Worm (Caenorhabditis elegans): Measurements from ENCODE around the gene C25D7.16.

Gene C25D7.16

DNA sequence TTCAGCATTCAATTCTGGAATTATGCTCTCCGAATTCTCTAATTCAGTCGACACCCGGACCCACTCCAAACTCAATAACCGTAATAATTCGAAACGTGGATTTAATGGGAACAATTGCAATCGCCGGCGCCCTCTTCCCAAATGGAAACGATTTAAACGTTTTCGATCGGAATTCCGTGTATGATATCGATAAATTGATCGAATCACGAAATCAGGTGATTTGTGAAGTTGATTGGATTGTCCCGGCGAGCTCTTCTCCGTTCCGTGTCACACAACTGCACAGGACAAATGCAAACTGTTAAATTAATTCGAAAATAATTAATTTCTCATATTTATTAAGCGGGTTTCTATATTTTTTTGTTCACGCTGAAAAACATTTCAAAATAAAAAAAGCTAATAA, at the start of gene C25D7.16:
C25D7.16 (plus strand) TSS at position 301 of the 400 bp plus-strand sequence.
- TF ChIP-seq madf-6 (GFP tag; IDR thresholded peaks at IDR 0.05) (peak; percentile 7; the same call in 1 of the 2 replicates), ceh-100 (GFP tag; IDR thresholded peaks at IDR 0.05) (no peak)

DNA sequence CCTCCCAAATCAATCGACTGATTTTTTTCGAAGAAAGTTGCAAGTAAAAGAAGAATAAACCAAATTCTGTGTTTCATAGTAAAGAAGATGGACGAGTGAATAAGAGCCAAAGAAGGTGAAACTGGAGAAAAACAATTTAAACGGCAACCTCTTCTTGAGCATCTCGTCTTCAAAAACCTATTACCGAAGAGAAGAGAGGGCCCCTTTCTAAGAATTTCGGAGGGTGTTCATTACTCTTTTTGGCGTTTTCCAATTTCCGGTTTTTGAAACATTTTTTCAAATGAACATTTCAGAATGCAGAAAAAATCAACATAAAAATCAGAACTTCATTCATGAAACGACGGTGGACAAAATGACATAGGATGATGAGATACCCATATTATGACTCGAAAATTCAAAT, 44.4 kb upstream of the C25D7.16 start, which contains the start of gene nmr-2:
nmr-2 (minus strand) TSS at position 101 of the 400 bp plus-strand sequence.
- TF ChIP-seq pbrm-1 (GFP tag; IDR thresholded peaks at IDR 0.05): no peak
- no peak for TF ChIP-seq F33H1.4 (GFP tag; IDR thresholded peaks at IDR 0.05)
- no peak for TF ChIP-seq zfh-2 (GFP tag; conservative IDR thresholded peaks at IDR 0.05)
- TF ChIP-seq ets-4 (GFP tag; optimal IDR thresholded peaks at IDR 0.05): no peak
- no peak for TF ChIP-seq rpc-1 (optimal IDR thresholded peaks at IDR 0.05)
- TF ChIP-seq rpc-1 (tag; optimal IDR thresholded peaks at IDR 0.05): no peak

ce11 chrV:15012542-15013301, 43.3 kb upstream of the C25D7.16 start:
- TF ChIP-seq egl-44 (GFP tag; IDR thresholded peaks at IDR 0.05) (no peak), madf-6 (GFP tag; IDR thresholded peaks at IDR 0.05) (0 out of 2 replicates have a peak, but pooled peaks have one; percentile 34), zim-3 (tag; optimal IDR thresholded peaks at IDR 0.05) (no peak), egl-18 (GFP tag; IDR thresholded peaks at IDR 0.05) (no peak), T26A5.8 (tag; optimal IDR thresholded peaks at IDR 0.05) (no peak), lin-35 (GFP tag; optimal IDR thresholded peaks at IDR 0.05) (no peak), F55B11.4 (tag; optimal IDR thresholded peaks at IDR 0.05; ENCODE audit: borderline replicate concordance, insufficient read depth) (no peak), die-1 (tag; optimal IDR thresholded peaks at IDR 0.05) (no peak), tbp1 (GFP tag; optimal IDR thresholded peaks at IDR 0.05) (peak; percentile 88), sptf-2 (GFP tag; optimal IDR thresholded peaks at IDR 0.05) (no peak), egrh-3 (GFP tag; IDR thresholded peaks at IDR 0.05) (no peak), cebp-1 (GFP tag; IDR thresholded peaks at IDR 0.05) (no peak), cebp-1 (tag; optimal IDR thresholded peaks at IDR 0.05) (peak; percentile 13), let-607 (tag; optimal IDR thresholded peaks at IDR 0.05) (no peak), nhr-179 (tag; optimal IDR thresholded peaks at IDR 0.05) (no peak), attf-5 (GFP tag; optimal IDR thresholded peaks at IDR 0.05) (no peak), fkh-3 (tag; optimal IDR thresholded peaks at IDR 0.05) (no peak), ztf-25 (GFP tag; IDR thresholded peaks at IDR 0.05) (no peak), hlh-12 (tag; optimal IDR thresholded peaks at IDR 0.05) (no peak), chd-7 (tag; optimal IDR thresholded peaks at IDR 0.05) (no peak), ama-1 (optimal IDR thresholded peaks at IDR 0.05) (no peak), ama-1 (GFP tag; optimal IDR thresholded peaks at IDR 0.05) (no peak), gei-17 (GFP tag; optimal IDR thresholded peaks at IDR 0.05) (no peak), D2030.7 (GFP tag; IDR thresholded peaks at IDR 0.05) (no peak), F57A8.1 (GFP tag; optimal IDR thresholded peaks at IDR 0.05) (no peak), ztf-28 (GFP tag; IDR thresholded peaks at IDR 0.05) (no peak), hsf-1 (GFP tag; IDR thresholded peaks at IDR 0.05) (no peak), lsy-27 (tag; optimal IDR thresholded peaks at IDR 0.05; ENCODE audit: borderline replicate concordance, insufficient read depth) (no peak), F49E8.2 (tag; optimal IDR thresholded peaks at IDR 0.05; ENCODE audit: insufficient read depth) (no peak), Y53F4B.3 (GFP tag; IDR thresholded peaks at IDR 0.05) (0 out of 2 replicates have a peak, but pooled peaks have one; percentile 40), efl-1 (GFP tag; optimal IDR thresholded peaks at IDR 0.05) (no peak), B0019.2 (GFP tag; conservative IDR thresholded peaks at IDR 0.05) (0 out of 2 replicates have a peak, but pooled peaks have one; percentile 6), B0261.1 (tag; optimal IDR thresholded peaks at IDR 0.05) (peak; percentile 76), atf-7 (tag; optimal IDR thresholded peaks at IDR 0.05) (no peak), snpc-1.3 (tag; optimal IDR thresholded peaks at IDR 0.05; ENCODE audit: insufficient read depth) (no peak), attf-6 (GFP tag; IDR thresholded peaks at IDR 0.05) (no peak), Y95B8A.8 (GFP tag; IDR thresholded peaks at IDR 0.05) (no peak)

Measured in whole organism, young adult.